Fruit fly (Drosophila melanogaster): Measurements from ENCODE around the gene Mulk.
A peak's percentile ranks its signal among the peaks of the same experiment; 100 is the strongest.

The Mulk gene

dm6 chr2L:10220501-10221386 is 49.1 kb upstream of the Mulk start, which contains the start of the genes Npc1a and Prosalpha6:
Gene Npc1a, minus strand, starts transcription at chr2L:10221216.
Gene Prosalpha6, plus strand, starts transcription at chr2L:10221351.
- peak; percentile 62 for TF ChIP-seq CG13287 (GFP tag; IDR thresholded peaks at IDR 0.05; ENCODE audit: partially characterized antibody)
- peak; percentile 56; the same call in 2 of the 3 replicates for TF ChIP-seq CG6791 (GFP tag; IDR thresholded peaks at IDR 0.05; ENCODE audit: partially characterized antibody)
- TF ChIP-seq Hr51 (GFP tag; optimal IDR thresholded peaks at IDR 0.05): no peak
- TF ChIP-seq gt (GFP tag; IDR thresholded peaks at IDR 0.05): no peak
- no peak for TF ChIP-seq cad (GFP tag; optimal IDR thresholded peaks at IDR 0.05)
- TF ChIP-seq BEAF-32 (GFP tag; optimal IDR thresholded peaks at IDR 0.05): peak; percentile 88
- TF ChIP-seq zen (tag; optimal IDR thresholded peaks at IDR 0.05): peak; percentile 70
- no peak for TF ChIP-seq Nf-YB (GFP tag; optimal IDR thresholded peaks at IDR 0.05)
- TF ChIP-seq pros (GFP tag; optimal IDR thresholded peaks at IDR 0.05): no peak
- TF ChIP-seq wdn (GFP tag; IDR thresholded peaks at IDR 0.05): no peak
- TF ChIP-seq Ptx1 (GFP tag; IDR thresholded peaks at IDR 0.05): no peak
- peak; percentile 32 for TF ChIP-seq CG18262 (tag; optimal IDR thresholded peaks at IDR 0.05)
- peak; percentile 12 for TF ChIP-seq CG17186 (GFP tag; optimal IDR thresholded peaks at IDR 0.05)
- TF ChIP-seq ato (GFP tag; IDR thresholded peaks at IDR 0.05; ENCODE audit: partially characterized antibody): peak; percentile 57; the same call in 1 of the 2 replicates
- peak; percentile 1 for TF ChIP-seq fd96Cb (tag; optimal IDR thresholded peaks at IDR 0.05)
- no peak for TF ChIP-seq CG7271 (tag; optimal IDR thresholded peaks at IDR 0.05)
- peak; percentile 54 for TF ChIP-seq hbn (GFP tag; IDR thresholded peaks at IDR 0.05; ENCODE audit: partially characterized antibody)
- no peak for TF ChIP-seq repo (GFP tag; optimal IDR thresholded peaks at IDR 0.05)
- TF ChIP-seq CG11247 (GFP tag; IDR thresholded peaks at IDR 0.05): no peak
- peak; percentile 25 for TF ChIP-seq NC2α (GFP tag; optimal IDR thresholded peaks at IDR 0.05)
- peak; percentile 79 for TF ChIP-seq Med (GFP tag)
- peak; percentile 42 for TF ChIP-seq CG9797 (GFP tag; optimal IDR thresholded peaks at IDR 0.05)
- peak; percentile 39; the same call in 1 of the 3 replicates for TF ChIP-seq so (GFP tag; IDR thresholded peaks at IDR 0.05)
- no peak for TF ChIP-seq ap (GFP tag; IDR thresholded peaks at IDR 0.05)
- TF ChIP-seq trh (GFP tag; optimal IDR thresholded peaks at IDR 0.05): no peak
- TF ChIP-seq sens (GFP tag): peak; percentile 77
- TF ChIP-seq pzg (GFP tag; optimal IDR thresholded peaks at IDR 0.05): peak; percentile 77
- TF ChIP-seq CG31388 (GFP tag; optimal IDR thresholded peaks at IDR 0.05): no peak
- TF ChIP-seq CG1024 (GFP tag; IDR thresholded peaks at IDR 0.05): peak; percentile 70
- TF ChIP-seq Doc3 (GFP tag; IDR thresholded peaks at IDR 0.05; ENCODE audit: partially characterized antibody): 0 out of 3 replicates have a peak, but pooled peaks have one; percentile 28
- TF ChIP-seq CG4617 (GFP tag; optimal IDR thresholded peaks at IDR 0.05; ENCODE audit: borderline replicate concordance): peak; percentile 11
- TF ChIP-seq CG31224 (GFP tag; IDR thresholded peaks at IDR 0.05): no peak
- TF ChIP-seq Nf-YC (tag; optimal IDR thresholded peaks at IDR 0.05): peak; percentile 30
- TF ChIP-seq CG2678 (tag; optimal IDR thresholded peaks at IDR 0.05): no peak
- TF ChIP-seq gsb (GFP tag; IDR thresholded peaks at IDR 0.05): no peak
- TF ChIP-seq phol (tag; optimal IDR thresholded peaks at IDR 0.05): peak; percentile 61
- peak; percentile 14 for TF ChIP-seq grn (GFP tag; optimal IDR thresholded peaks at IDR 0.05)
- TF ChIP-seq Dek (tag; optimal IDR thresholded peaks at IDR 0.05): no peak
- TF ChIP-seq Kr (GFP tag; optimal IDR thresholded peaks at IDR 0.05): no peak
- peak; percentile 59; the same call in 1 of the 3 replicates for TF ChIP-seq vnd (GFP tag; IDR thresholded peaks at IDR 0.05; ENCODE audit: partially characterized antibody)
- peak; percentile 2 for TF ChIP-seq kah (GFP tag; optimal IDR thresholded peaks at IDR 0.05)
- peak; percentile 36 for TF ChIP-seq CG2120 (GFP tag; optimal IDR thresholded peaks at IDR 0.05)
- peak; percentile 34; the same call in 1 of the 3 replicates for TF ChIP-seq CG34422 (GFP tag; IDR thresholded peaks at IDR 0.05)
- TF ChIP-seq Fer1 (GFP tag; optimal IDR thresholded peaks at IDR 0.05): peak; percentile 5
- peak; percentile 78 for TF ChIP-seq CG2116 (GFP tag; optimal IDR thresholded peaks at IDR 0.05)
- TF ChIP-seq MBD-R2 (GFP tag; IDR thresholded peaks at IDR 0.05): no peak
- peak in 1 of 2 experiments; percentile 10 for TF ChIP-seq crp (GFP tag; optimal IDR thresholded peaks at IDR 0.05)

Data from whole organism, embryonic.